Worm (Caenorhabditis elegans) whole organism, L2 larva: ENCODE data around the gene K04B12.2.

Experiments used
- alr-1 ChIP-seq: fragments of 150-350 bp; optimal IDR thresholded peaks from 2 replicates; lab custom pipeline; 2014; ENCODE audit warnings: missing biosample characterization, missing genetic modification characterization
- ama-1 ChIP-seq: fragments of 150-350 bp; optimal IDR thresholded peaks from 2 replicates; lab custom pipeline; 2018; ENCODE audit warnings: inconsistent platforms
- blmp-1 ChIP-seq: sonication (generic microtip); optimal IDR thresholded peaks from 2 replicates; lab custom pipeline; 2017; ENCODE audit warnings: missing genetic modification characterization, mild to moderate bottlenecking, missing compliant biosample characterization, antibody characterized with exemption, moderate library complexity; ENCODE audit not compliant: insufficient read depth
- ceh-16 ChIP-seq: fragments of 150-350 bp; optimal IDR thresholded peaks from 2 replicates; lab custom pipeline; 2014; ENCODE audit warnings: missing biosample characterization, missing genetic modification characterization
- egl-27 ChIP-seq: sonication (generic microtip); optimal IDR thresholded peaks from 3 replicates; lab custom pipeline; 2017; ENCODE audit warnings: missing biosample characterization, missing genetic modification reagents, missing genetic modification characterization
- mdl-1 ChIP-seq, 2 experiments: fragments of 150-350 bp in 1 of 2; sonication (generic microtip) in 1 of 2; optimal IDR thresholded peaks; 2 replicates each; lab custom pipeline; 2017; ENCODE audit warnings: missing biosample characterization in 2 of 2, missing genetic modification characterization in 2 of 2
- nhr-11 ChIP-seq: fragments of 150-350 bp; optimal IDR thresholded peaks from 2 replicates; lab custom pipeline; 2014; ENCODE audit warnings: missing biosample characterization, missing genetic modification characterization
- nhr-12 ChIP-seq: fragments of 150-350 bp; optimal IDR thresholded peaks from 2 replicates; lab custom pipeline; 2014; ENCODE audit warnings: missing biosample characterization, missing genetic modification characterization
- nhr-237 ChIP-seq: fragments of 150-350 bp; optimal IDR thresholded peaks from 2 replicates; lab custom pipeline; 2014; ENCODE audit warnings: missing biosample characterization, missing genetic modification characterization
- nhr-77 ChIP-seq: fragments of 150-350 bp; optimal IDR thresholded peaks from 2 replicates; lab custom pipeline; 2014; ENCODE audit warnings: missing biosample characterization, missing genetic modification characterization
- unc-39 ChIP-seq: fragments of 150-350 bp; optimal IDR thresholded peaks from 2 replicates; lab custom pipeline; 2014; ENCODE audit warnings: missing biosample characterization, missing genetic modification characterization
- unc-62 ChIP-seq: fragments of 150-350 bp; optimal IDR thresholded peaks from 2 replicates; lab custom pipeline; 2014; ENCODE audit warnings: missing biosample characterization, missing genetic modification reagents, missing genetic modification characterization
- ztf-4 ChIP-seq: fragments of 150-350 bp; optimal IDR thresholded peaks from 2 replicates; lab custom pipeline; 2014; ENCODE audit warnings: missing biosample characterization, missing genetic modification characterization

ce11 chrII:14413035-14413525 lies 24.7 kb downstream of the K04B12.2 start, which contains the start of gene exl-1:
- no peak for TF ChIP-seq nhr-77 (tag; lab: Kevin White, UChicago)
- no peak for TF ChIP-seq ama-1 (lab: Kevin White, UChicago)
- no peak for TF ChIP-seq nhr-11
- no peak for TF ChIP-seq unc-39 (tag; lab: Kevin White, UChicago)
- TF ChIP-seq blmp-1 (tag; lab: Kevin White, UChicago) = no peak
- TF ChIP-seq mdl-1 (tag; optimal IDR thresholded peaks at IDR 0.05; lab: Kevin White, UChicago) = no peak
- no peak for TF ChIP-seq egl-27 (tag; lab: Kevin White, UChicago)
- TF ChIP-seq ceh-16 (tag; lab: Kevin White, UChicago) = no peak
- TF ChIP-seq ztf-4 (tag; lab: Kevin White, UChicago) = no peak
- no peak for TF ChIP-seq nhr-237 (tag; lab: Kevin White, UChicago)
- TF ChIP-seq alr-1 (tag; lab: Kevin White, UChicago) = no peak
- TF ChIP-seq unc-62 (GFP tag; lab: Kevin White, UChicago) = no peak
- TF ChIP-seq nhr-12 (tag; lab: Kevin White, UChicago) = no peak
